Worm (Caenorhabditis elegans) whole organism, L4 larva: ENCODE results near the gene K12H6.6.

Source experiments
- T20F7.1 ChIP-seq: fragments of 200-800 bp; sonication (Bioruptor generic); optimal IDR thresholded peaks from 2 replicates; lab custom pipeline; 2018; ENCODE audit warnings: mild to moderate bottlenecking, missing genetic modification characterization, missing compliant biosample characterization
- ZK337.2 ChIP-seq: fragments of 200-800 bp; sonication (Bioruptor generic); IDR thresholded peaks from 2 replicates; pipeline ENCODE4 v1.3.6; 2022; ENCODE audit warnings: missing genetic modification reagents, missing genetic modification characterization, missing compliant biosample characterization
- aha-1 ChIP-seq: fragments of 150-350 bp; peaks from one replicate; lab custom pipeline; 2014; ENCODE audit warnings: missing biosample characterization, missing genetic modification characterization
- arid-1 ChIP-seq: fragments of 200-800 bp; sonication (Bioruptor generic); conservative IDR thresholded peaks from 2 replicates; pipeline ENCODE4 v1.3.6; 2022; ENCODE audit warnings: missing genetic modification reagents, missing genetic modification characterization, missing compliant biosample characterization
- attf-4 ChIP-seq: sonication (generic microtip); optimal IDR thresholded peaks from 3 replicates; lab custom pipeline; 2017; ENCODE audit warnings: missing biosample characterization, missing genetic modification characterization
- ceh-62 ChIP-seq: sonication (generic microtip); optimal IDR thresholded peaks from 2 replicates; lab custom pipeline; 2017; ENCODE audit warnings: missing biosample characterization, missing genetic modification characterization
- ces-1 ChIP-seq: fragments of 150-350 bp; sonication (generic microtip); optimal IDR thresholded peaks from 4 replicates; lab custom pipeline; 2014; ENCODE audit warnings: missing biosample characterization, missing genetic modification reagents, missing genetic modification characterization
- ctbp-1 ChIP-seq: fragments of 200-800 bp; sonication (Bioruptor generic); IDR thresholded peaks from 2 replicates; pipeline ENCODE4 v1.3.6; 2022; ENCODE audit warnings: missing genetic modification reagents, missing genetic modification characterization, missing compliant biosample characterization
- daf-12 ChIP-seq: fragments of 150-350 bp; optimal IDR thresholded peaks from 2 replicates; lab custom pipeline; 2014; ENCODE audit warnings: missing biosample characterization, missing genetic modification reagents, missing genetic modification characterization
- daf-8 ChIP-seq: fragments of 200-800 bp; sonication (Bioruptor generic); IDR thresholded peaks from 2 replicates; pipeline ENCODE4 v1.3.6; 2022; ENCODE audit warnings: missing genetic modification characterization, missing compliant biosample characterization
- dmd-6 ChIP-seq: fragments of 200-800 bp; sonication (Bioruptor generic); IDR thresholded peaks from 2 replicates; pipeline ENCODE4 v1.3.6; 2022; ENCODE audit warnings: missing genetic modification reagents, missing genetic modification characterization, missing compliant biosample characterization
- duxl-1 ChIP-seq: sonication (generic microtip); optimal IDR thresholded peaks from 2 replicates; lab custom pipeline; 2016; ENCODE audit warnings: mild to moderate bottlenecking, missing genetic modification characterization, moderate library complexity, missing compliant biosample characterization; ENCODE audit not compliant: poor library complexity
- dve-1 ChIP-seq: sonication (generic microtip); optimal IDR thresholded peaks from 2 replicates; lab custom pipeline; 2017; ENCODE audit warnings: antibody characterized with exemption, mild to moderate bottlenecking, missing genetic modification characterization, missing compliant biosample characterization; ENCODE audit not compliant: insufficient read depth
- fkh-10 ChIP-seq: fragments of 150-350 bp; optimal IDR thresholded peaks from 2 replicates; lab custom pipeline; 2014; ENCODE audit warnings: missing biosample characterization, missing genetic modification reagents, missing genetic modification characterization
- gei-8 ChIP-seq: fragments of 200-800 bp; sonication (Bioruptor generic); optimal IDR thresholded peaks from 2 replicates; lab custom pipeline; 2018; ENCODE audit warnings: mild to moderate bottlenecking, missing genetic modification characterization, missing compliant biosample characterization
- hlh-11 ChIP-seq: fragments of 200-800 bp; sonication (Bioruptor generic); optimal IDR thresholded peaks from 2 replicates; lab custom pipeline; 2018; ENCODE audit warnings: mild to moderate bottlenecking, missing genetic modification characterization, missing compliant biosample characterization
- hlh-30 ChIP-seq: sonication (generic microtip); optimal IDR thresholded peaks from 2 replicates; lab custom pipeline; 2017; ENCODE audit warnings: antibody characterized with exemption, mild to moderate bottlenecking, missing genetic modification characterization, missing compliant biosample characterization; ENCODE audit not compliant: insufficient read depth
- hmg-1.1 ChIP-seq: fragments of 200-800 bp; sonication (Bioruptor generic); IDR thresholded peaks from 2 replicates; pipeline ENCODE4 v1.3.6; 2022; ENCODE audit warnings: missing genetic modification reagents, missing genetic modification characterization, missing compliant biosample characterization
- lim-7 ChIP-seq: fragments of 200-800 bp; sonication (Bioruptor generic); IDR thresholded peaks from 2 replicates; pipeline ENCODE4 v1.3.6; 2022; ENCODE audit warnings: missing genetic modification characterization, missing compliant biosample characterization
- lin-1 ChIP-seq: fragments of 200-800 bp; sonication (Bioruptor generic); IDR thresholded peaks from 2 replicates; pipeline ENCODE4 v1.3.6; 2022; ENCODE audit warnings: missing genetic modification reagents, missing genetic modification characterization, missing compliant biosample characterization
- lin-13 ChIP-seq: fragments of 150-350 bp; optimal IDR thresholded peaks from 2 replicates; lab custom pipeline; 2014; ENCODE audit warnings: missing biosample characterization, missing genetic modification reagents, missing genetic modification characterization
- lin-29 ChIP-seq: fragments of 200-800 bp; sonication (Bioruptor generic); IDR thresholded peaks from 2 replicates; pipeline ENCODE4 v1.3.6; 2022; ENCODE audit warnings: missing genetic modification reagents, missing genetic modification characterization, missing compliant biosample characterization
- lin-39 ChIP-seq: fragments of 150-350 bp; optimal IDR thresholded peaks from 2 replicates; lab custom pipeline; 2014; ENCODE audit warnings: missing biosample characterization, missing genetic modification reagents, missing genetic modification characterization
- lsy-2 ChIP-seq, 2 experiments: fragments of 150-350 bp in 1 of 2; sonication (generic microtip) in 1 of 2; optimal IDR thresholded peaks; 2 replicates each; lab custom pipeline; 2014 to 2017; ENCODE audit warnings: missing biosample characterization in 2 of 2, missing genetic modification characterization in 2 of 2
- madf-5 ChIP-seq, 2 experiments: fragments of 200-800 bp; sonication (Bioruptor generic); IDR thresholded peaks; 2 replicates each; pipeline ENCODE4 v1.3.6; 2022; ENCODE audit warnings: missing compliant biosample characterization in 2 of 2, missing genetic modification characterization in 2 of 2
- mdl-1 ChIP-seq, 2 experiments: fragments of 150-350 bp in 1 of 2; sonication (generic microtip) in 1 of 2; optimal IDR thresholded peaks; 2 replicates each; lab custom pipeline; 2014 to 2017; ENCODE audit warnings: missing biosample characterization in 2 of 2, missing genetic modification characterization in 2 of 2
- mep-1 ChIP-seq: fragments of 150-350 bp; sonication (generic microtip); optimal IDR thresholded peaks from 3 replicates; lab custom pipeline; 2014; ENCODE audit warnings: missing biosample characterization, missing genetic modification characterization
- mes-2 ChIP-seq: sonication (generic microtip); optimal IDR thresholded peaks from 2 replicates; lab custom pipeline; 2016; ENCODE audit warnings: missing genotype, mild to moderate bottlenecking, missing genetic modification characterization, missing compliant biosample characterization; ENCODE audit not compliant: poor library complexity, severe bottlenecking
- nhr-28 ChIP-seq: fragments of 150-350 bp; optimal IDR thresholded peaks from 2 replicates; lab custom pipeline; 2014; ENCODE audit warnings: missing biosample characterization, missing genetic modification characterization
- nhr-48 ChIP-seq: sonication (generic microtip); optimal IDR thresholded peaks from 2 replicates; lab custom pipeline; 2016; ENCODE audit warnings: mild to moderate bottlenecking, missing genetic modification characterization, missing compliant biosample characterization
- nhr-6 ChIP-seq: fragments of 150-350 bp; optimal IDR thresholded peaks from 2 replicates; lab custom pipeline; 2014; ENCODE audit warnings: missing biosample characterization, missing genetic modification characterization
- nhr-77 ChIP-seq: fragments of 150-350 bp; optimal IDR thresholded peaks from 2 replicates; lab custom pipeline; 2014; ENCODE audit warnings: missing biosample characterization, missing genetic modification characterization
- pha-4 ChIP-seq, 2 experiments: fragments of 150-350 bp in 1 of 2; fragments of 200-800 bp in 1 of 2; sonication (Bioruptor generic) in 1 of 2; IDR thresholded peaks in 1 of 2; optimal IDR thresholded peaks in 1 of 2; 2 replicates each; pipeline versions ENCODE4 v1.3.6 to Lab custom; 2014 to 2022; ENCODE audit warnings: missing genetic modification characterization in 2 of 2, missing genetic modification reagents in 2 of 2, missing biosample characterization in 1 of 2, missing compliant biosample characterization in 1 of 2
- php-3 ChIP-seq: fragments of 200-800 bp; sonication (Bioruptor generic); IDR thresholded peaks from 2 replicates; pipeline ENCODE4 v1.3.6; 2022; ENCODE audit warnings: missing genetic modification reagents, missing genetic modification characterization, missing compliant biosample characterization
- pqm-1 ChIP-seq: sonication (generic microtip); optimal IDR thresholded peaks from 2 replicates; lab custom pipeline; 2017; ENCODE audit warnings: missing biosample characterization, missing genetic modification characterization
- rbr-2 ChIP-seq: sonication (generic microtip); optimal IDR thresholded peaks from 2 replicates; lab custom pipeline; 2016; ENCODE audit warnings: missing genotype, missing genetic modification characterization, missing compliant biosample characterization
- sdz-12 ChIP-seq: fragments of 200-800 bp; sonication (Bioruptor generic); optimal IDR thresholded peaks from 2 replicates; lab custom pipeline; 2018; ENCODE audit warnings: mild to moderate bottlenecking, missing genetic modification characterization, missing compliant biosample characterization
- set-16 ChIP-seq: fragments of 200-800 bp; sonication (Bioruptor generic); IDR thresholded peaks from 2 replicates; pipeline ENCODE4 v1.3.6; 2022; ENCODE audit warnings: missing genetic modification reagents, missing genetic modification characterization, missing compliant biosample characterization
- snpc-1.2 ChIP-seq: fragments of 200-800 bp; sonication (Bioruptor generic); IDR thresholded peaks from 2 replicates; pipeline ENCODE4 v1.3.6; 2022; ENCODE audit warnings: missing genetic modification reagents, missing genetic modification characterization, missing compliant biosample characterization
- spr-3 ChIP-seq: fragments of 200-800 bp; sonication (Bioruptor generic); optimal IDR thresholded peaks from 2 replicates; lab custom pipeline; 2018; ENCODE audit warnings: mild to moderate bottlenecking, missing genetic modification characterization, missing compliant biosample characterization
- tra-1 ChIP-seq: fragments of 200-800 bp; sonication (Bioruptor generic); IDR thresholded peaks from 2 replicates; pipeline ENCODE4 v1.3.6; 2022; ENCODE audit warnings: missing genetic modification reagents, missing genetic modification characterization, missing compliant biosample characterization
- unc-130 ChIP-seq: sonication (generic microtip); optimal IDR thresholded peaks from 2 replicates; lab custom pipeline; 2016; ENCODE audit warnings: missing genetic modification reagents, missing genetic modification characterization, missing compliant biosample characterization
- unc-62 ChIP-seq, 3 experiments: fragments of 150-350 bp in 1 of 3; sonication (generic microtip); optimal IDR thresholded peaks in 2 of 3; peaks in 1 of 3; 1 replicate in 1 of 3; 2 replicates in 2 of 3; lab custom pipeline; 2014 to 2017; ENCODE audit warnings: missing biosample characterization in 3 of 3, missing genetic modification characterization in 3 of 3, missing genetic modification reagents in 3 of 3, missing genotype in 1 of 3
- vab-7 ChIP-seq: fragments of 200-800 bp; sonication (Bioruptor generic); IDR thresholded peaks from 2 replicates; pipeline ENCODE4 v1.3.6; 2022; ENCODE audit warnings: missing genetic modification reagents, missing genetic modification characterization, missing compliant biosample characterization
- zfp-2 ChIP-seq: sonication (generic microtip); optimal IDR thresholded peaks from 2 replicates; lab custom pipeline; 2016; ENCODE audit warnings: mild to moderate bottlenecking, missing genetic modification characterization, missing compliant biosample characterization
- zip-2 ChIP-seq: fragments of 150-350 bp; optimal IDR thresholded peaks from 2 replicates; lab custom pipeline; 2014; ENCODE audit warnings: missing biosample characterization, missing genetic modification characterization
- ztf-11 ChIP-seq: fragments of 150-350 bp; optimal IDR thresholded peaks from 2 replicates; lab custom pipeline; 2014; ENCODE audit warnings: missing biosample characterization, missing genetic modification characterization

The K12H6.6 gene

DNA sequence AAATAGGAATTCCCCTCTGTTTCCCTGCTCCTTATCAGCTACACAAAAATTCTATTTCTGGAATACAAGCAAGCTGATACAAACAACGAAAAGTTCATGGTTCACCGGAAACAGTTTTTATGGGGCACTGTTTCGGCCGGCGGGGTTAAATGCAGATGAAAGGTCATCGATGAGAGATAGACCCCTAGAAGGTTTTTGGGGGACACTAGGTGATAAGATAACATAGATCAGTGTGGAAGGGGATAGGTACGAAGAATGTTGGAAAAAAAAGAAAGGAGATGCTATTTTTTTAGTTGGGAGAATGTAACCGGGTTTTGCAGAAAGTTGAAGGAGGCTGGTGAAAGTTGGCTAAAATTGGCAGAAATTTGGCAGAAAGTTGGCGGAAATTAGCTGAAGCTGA is 25.5 kb downstream of the K12H6.6 start:
- peak; percentile 12 for TF ChIP-seq nhr-28
- TF ChIP-seq lim-7 (GFP tag; lab: Robert Waterston, UW) = no peak
- no peak for TF ChIP-seq gei-8 (GFP tag; lab: Kevin White, UChicago)

DNA sequence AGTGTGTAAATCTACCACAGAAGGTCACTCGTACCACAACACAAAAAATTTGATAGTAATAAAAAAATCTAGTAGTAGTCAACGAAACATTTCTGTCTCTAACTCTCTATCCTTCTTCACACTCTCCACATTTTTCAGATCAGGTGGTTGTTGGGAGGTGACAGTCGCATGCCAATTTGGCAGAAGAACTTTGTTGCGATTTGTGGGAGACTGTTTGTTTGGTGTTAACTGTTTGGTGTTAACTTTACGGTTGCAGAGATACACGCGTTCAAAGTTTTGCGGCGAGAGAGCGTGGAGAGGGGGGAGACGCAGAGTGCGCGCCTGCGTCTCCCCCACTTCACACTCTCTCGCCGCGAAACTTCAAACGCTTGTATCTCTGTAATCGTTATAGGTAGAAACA is 26.1 kb downstream of the K12H6.6 start:
- TF ChIP-seq duxl-1 (no peak), unc-62 (GFP tag; optimal IDR thresholded peaks at IDR 0.05 in 1 of 2; lab: Kevin White, UChicago) (no peak), unc-62 (tag; optimal IDR thresholded peaks at IDR 0.05; lab: Kevin White, UChicago) (no peak), zfp-2 (tag; lab: Kevin White, UChicago) (no peak), set-16 (GFP tag; lab: Robert Waterston, UW) (peak; percentile 26; the same call in 1 of the 2 replicates), daf-8 (GFP tag; lab: Robert Waterston, UW) (no peak), sdz-12 (GFP tag; lab: Kevin White, UChicago) (no peak), arid-1 (no peak), dve-1 (tag; lab: Kevin White, UChicago) (peak; percentile 79), dmd-6 (GFP tag; lab: Robert Waterston, UW) (peak; percentile 85), daf-12 (tag; lab: Kevin White, UChicago) (no peak), php-3 (0 out of 2 replicates have a peak, but pooled peaks have one; percentile 15), hlh-30 (tag; lab: Kevin White, UChicago) (peak; percentile 80), pha-4 (GFP tag; IDR thresholded peaks at IDR 0.05; lab: Robert Waterston, UW) (0 out of 2 replicates have a peak, but pooled peaks have one; percentile 52), pha-4 (tag; optimal IDR thresholded peaks at IDR 0.05; lab: Kevin White, UChicago) (no peak), zip-2 (tag; lab: Kevin White, UChicago) (no peak), tra-1 (peak; percentile 64; the same call in 1 of the 2 replicates), madf-5 (GFP tag; IDR thresholded peaks at IDR 0.05; lab: Robert Waterston, UW) (no peak), nhr-28 (peak; percentile 32), lin-13 (GFP tag; lab: Kevin White, UChicago) (no peak), T20F7.1 (GFP tag; lab: Kevin White, UChicago) (no peak), hlh-11 (tag; lab: Kevin White, UChicago) (peak; percentile 37), nhr-48 (tag; lab: Kevin White, UChicago) (peak; percentile 75), mdl-1 (tag; optimal IDR thresholded peaks at IDR 0.05; lab: Kevin White, UChicago) (no peak), lin-29 (GFP tag; lab: Robert Waterston, UW) (no peak), lin-39 (no peak), ZK337.2 (GFP tag; lab: Robert Waterston, UW) (no peak), lin-1 (0 out of 2 replicates have a peak, but pooled peaks have one; percentile 22), lsy-2 (tag; optimal IDR thresholded peaks at IDR 0.05; lab: Kevin White, UChicago) (no peak), unc-130 (no peak), ces-1 (GFP tag; lab: Kevin White, UChicago) (no peak), attf-4 (no peak)

DNA sequence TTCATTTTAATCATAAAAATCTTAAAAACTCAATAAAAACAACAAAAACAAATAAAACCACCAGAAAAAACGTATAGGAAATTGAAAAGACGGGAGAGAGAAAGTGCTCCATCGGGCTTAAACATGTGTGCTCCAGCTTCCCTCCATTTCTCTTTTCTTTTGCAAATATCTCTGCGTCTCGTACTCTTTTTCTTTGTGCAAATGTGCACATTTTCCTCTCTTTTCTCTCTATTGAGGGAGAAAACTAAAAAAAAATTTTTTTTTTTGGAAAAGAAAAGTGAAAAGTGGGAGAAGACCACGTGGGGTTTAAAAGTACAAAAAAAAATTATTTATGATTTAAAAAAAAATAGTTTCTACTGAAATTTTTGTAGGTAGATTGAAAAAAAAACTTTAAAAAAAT is 26.8 kb downstream of the K12H6.6 start:
- TF ChIP-seq mep-1 (tag; lab: Kevin White, UChicago) (peak; percentile 52), hmg-1.1 (GFP tag; lab: Robert Waterston, UW) (no peak), ctbp-1 (no peak), unc-130 (no peak), snpc-1.2 (GFP tag; lab: Robert Waterston, UW) (no peak), nhr-6 (tag; lab: Kevin White, UChicago) (peak; percentile 19), spr-3 (GFP tag; lab: Kevin White, UChicago) (no peak), hlh-11 (tag; lab: Kevin White, UChicago) (peak; percentile 43), pha-4 (GFP tag; IDR thresholded peaks at IDR 0.05; lab: Robert Waterston, UW) (0 out of 2 replicates have a peak, but pooled peaks have one; percentile 20), pha-4 (tag; optimal IDR thresholded peaks at IDR 0.05; lab: Kevin White, UChicago) (no peak), mdl-1 (tag; optimal IDR thresholded peaks at IDR 0.05; lab: Kevin White, UChicago) (peak in 1 of 2 experiments; percentile 65), pqm-1 (no peak), nhr-77 (tag; lab: Kevin White, UChicago) (no peak), fkh-10 (GFP tag; lab: Kevin White, UChicago) (peak; percentile 1), lsy-2 (tag; optimal IDR thresholded peaks at IDR 0.05; lab: Kevin White, UChicago) (peak in 1 of 2 experiments; percentile 52), rbr-2 (tag; lab: Kevin White, UChicago) (no peak), ztf-11 (tag; lab: Kevin White, UChicago) (no peak), sdz-12 (GFP tag; lab: Kevin White, UChicago) (no peak), mes-2 (tag; lab: Kevin White, UChicago) (peak; percentile 0), hlh-30 (tag; lab: Kevin White, UChicago) (peak; percentile 26), vab-7 (GFP tag; lab: Robert Waterston, UW) (no peak), aha-1 (peak; percentile 20), ceh-62 (tag; lab: Kevin White, UChicago) (no peak)
